Worm (Caenorhabditis elegans): ENCODE results near the gene npp-24.
"Not testable (repeated sequence)": the region's sequence is repeated elsewhere in the genome, so short reads cannot be mapped to it uniquely, and the experiment has no call there.

- not testable (repeated sequence) for TF ChIP-seq aptf-2 (GFP tag; conservative IDR thresholded peaks at IDR 0.05); ama-1 (optimal IDR thresholded peaks at IDR 0.05); ama-1 (GFP tag; optimal IDR thresholded peaks at IDR 0.05); Y53G8AR.9 (GFP tag; conservative IDR thresholded peaks at IDR 0.05); snpc-4 (GFP tag; optimal IDR thresholded peaks at IDR 0.05); snpc-4 (tag; optimal IDR thresholded peaks at IDR 0.05); Y56A3A.18 (GFP tag; IDR thresholded peaks at IDR 0.05); repo-1 (tag; optimal IDR thresholded peaks at IDR 0.05); die-1 (tag; optimal IDR thresholded peaks at IDR 0.05); unc-62 (GFP tag; optimal IDR thresholded peaks at IDR 0.05)
These were observed 34.4 kb downstream of the npp-24 start, which contains the start of gene hlh-27 for ce11 chrII:5540113-5540512.
